Worm (Caenorhabditis elegans): Measurements from ENCODE around the gene erh-1.

Gene erh-1

ce11 chrV:10536808-10537207 lies 42.1 kb downstream of the erh-1 start (continued):
- TF ChIP-seq fkh-8 (tag; optimal IDR thresholded peaks at IDR 0.05): peak; percentile 91
- no peak for TF ChIP-seq nhr-12 (tag; optimal IDR thresholded peaks at IDR 0.05)
- TF ChIP-seq ztf-11 (tag; optimal IDR thresholded peaks at IDR 0.05): peak in 1 of 2 experiments; percentile 80
- TF ChIP-seq ama-1 (optimal IDR thresholded peaks at IDR 0.05): peak; percentile 84
- TF ChIP-seq hpl-2 (GFP tag; optimal IDR thresholded peaks at IDR 0.05): no peak
- peak; percentile 76 for TF ChIP-seq nhr-237 (tag; optimal IDR thresholded peaks at IDR 0.05)
- TF ChIP-seq lin-13 (GFP tag; optimal IDR thresholded peaks at IDR 0.05): peak; percentile 80
- peak; percentile 47 for TF ChIP-seq ceh-90 (tag; optimal IDR thresholded peaks at IDR 0.05)
- TF ChIP-seq hlh-4 (tag; optimal IDR thresholded peaks at IDR 0.05): no peak
- peak; percentile 42 for TF ChIP-seq vab-15 (tag; optimal IDR thresholded peaks at IDR 0.05)
- TF ChIP-seq ceh-82 (tag; optimal IDR thresholded peaks at IDR 0.05): peak; percentile 82 to 93 (median 86)
- TF ChIP-seq C16A3.4 (tag; optimal IDR thresholded peaks at IDR 0.05): peak; percentile 96
- TF ChIP-seq nhr-19 (GFP tag; conservative IDR thresholded peaks at IDR 0.05): peak; percentile 94
- no peak for TF ChIP-seq sptf-1 (tag; optimal IDR thresholded peaks at IDR 0.05)
- peak; percentile 79 for TF ChIP-seq lin-15B (tag; optimal IDR thresholded peaks at IDR 0.05)
- no peak for TF ChIP-seq Y116A8C.19 (tag; optimal IDR thresholded peaks at IDR 0.05; ENCODE audit: borderline replicate concordance)
- peak; percentile 97 to 98 for TF ChIP-seq lin-35 (GFP tag; optimal IDR thresholded peaks at IDR 0.05)
- TF ChIP-seq unc-98 (GFP tag; IDR thresholded peaks at IDR 0.05): no peak
- TF ChIP-seq xbp-1 (tag; optimal IDR thresholded peaks at IDR 0.05): peak; percentile 94
- peak; percentile 96 to 97 (median 97) for TF ChIP-seq dpl-1 (GFP tag; optimal IDR thresholded peaks at IDR 0.05)
- peak; percentile 93 to 95 for TF ChIP-seq lsy-2 (tag; optimal IDR thresholded peaks at IDR 0.05)
- TF ChIP-seq grh-1 (GFP tag; IDR thresholded peaks at IDR 0.05): peak; percentile 92
- TF ChIP-seq pqm-1 (tag; optimal IDR thresholded peaks at IDR 0.05): no peak
- peak; percentile 83 for TF ChIP-seq mab-9 (GFP tag; IDR thresholded peaks at IDR 0.05)
- TF ChIP-seq nhr-11 (tag; optimal IDR thresholded peaks at IDR 0.05): peak; percentile 74
- TF ChIP-seq unc-62 (GFP tag; optimal IDR thresholded peaks at IDR 0.05): no peak
- peak; percentile 95 for TF ChIP-seq nhr-20 (tag; optimal IDR thresholded peaks at IDR 0.05)
- TF ChIP-seq C04F5.9 (tag; optimal IDR thresholded peaks at IDR 0.05): peak; percentile 69
- TF ChIP-seq elt-3 (tag; optimal IDR thresholded peaks at IDR 0.05): peak in 3 of 6 experiments; percentile 78 to 84 (median 78)
- TF ChIP-seq aly-2 (tag; optimal IDR thresholded peaks at IDR 0.05): peak; percentile 89
- TF ChIP-seq nhr-76 (tag; optimal IDR thresholded peaks at IDR 0.05): no peak
- TF ChIP-seq egl-27 (tag; optimal IDR thresholded peaks at IDR 0.05): peak in 1 of 2 experiments; percentile 40

- TF ChIP-seq blmp-1 (tag; optimal IDR thresholded peaks at IDR 0.05): peak; percentile 73
- TF ChIP-seq efl-1 (optimal IDR thresholded peaks at IDR 0.05): peak in 1 of 2 experiments; percentile 7
- peak in 1 of 2 experiments; percentile 83 for TF ChIP-seq efl-1 (GFP tag; optimal IDR thresholded peaks at IDR 0.05 in 1 of 2)
- TF ChIP-seq lir-3 (tag; optimal IDR thresholded peaks at IDR 0.05; ENCODE audit: poor library complexity): peak; percentile 10
- TF ChIP-seq ama-1 (optimal IDR thresholded peaks at IDR 0.05): peak; percentile 28
- peak; percentile 57 for TF ChIP-seq nhr-71 (tag; optimal IDR thresholded peaks at IDR 0.05)
- no peak for TF ChIP-seq unc-30 (tag; optimal IDR thresholded peaks at IDR 0.05)
- peak in 1 of 2 experiments; percentile 22 for TF ChIP-seq mdl-1 (tag; optimal IDR thresholded peaks at IDR 0.05)
- peak; percentile 1 for TF ChIP-seq rnt-1 (tag; optimal IDR thresholded peaks at IDR 0.05)
- TF ChIP-seq lin-14 (GFP tag; optimal IDR thresholded peaks at IDR 0.05): peak; percentile 54
- TF ChIP-seq sup-37 (GFP tag; optimal IDR thresholded peaks at IDR 0.05): no peak
- TF ChIP-seq isw-1 (GFP tag; IDR thresholded peaks at IDR 0.05): no peak
- TF ChIP-seq nhr-85 (tag): peak; percentile 60
- peak; percentile 45 for TF ChIP-seq snu-23 (GFP tag; optimal IDR thresholded peaks at IDR 0.05)
- peak in 2 of 6 experiments; percentile 14 to 60 for TF ChIP-seq elt-3 (tag; optimal IDR thresholded peaks at IDR 0.05)
- peak in 1 of 2 experiments; percentile 44 for TF ChIP-seq lin-35 (GFP tag; optimal IDR thresholded peaks at IDR 0.05)
- TF ChIP-seq lsy-2 (tag; optimal IDR thresholded peaks at IDR 0.05): peak; percentile 1 to 28
- peak; percentile 70 for TF ChIP-seq nhr-20 (tag; optimal IDR thresholded peaks at IDR 0.05)
- no peak for TF ChIP-seq F16B12.6 (tag; optimal IDR thresholded peaks at IDR 0.05)
- TF ChIP-seq mep-1 (tag; optimal IDR thresholded peaks at IDR 0.05): peak; percentile 29
- peak in 1 of 3 experiments; percentile 50 for TF ChIP-seq dpl-1 (GFP tag; optimal IDR thresholded peaks at IDR 0.05)
- TF ChIP-seq nhr-90 (tag; optimal IDR thresholded peaks at IDR 0.05; ENCODE audit: poor library complexity): no peak
- TF ChIP-seq skn-1 (tag; optimal IDR thresholded peaks at IDR 0.05): peak; percentile 8
Measured at ce11 chrV:10536095-10536691, 42.7 kb downstream of the erh-1 start, which contains the start of gene ppm-1.A. Gene ppm-1.A (minus strand): TSS chrV:10536388.

Data from whole organism, L1 larva.